Worm (Caenorhabditis elegans) whole organism, L3 larva: ENCODE measurements around the gene dct-1.
A peak's percentile ranks its signal among the peaks of the same experiment; 100 is the strongest.

Experiments used
- ZK546.5 ChIP-seq: sonication (generic microtip); optimal IDR thresholded peaks from 2 replicates; lab custom pipeline; 2017; ENCODE audit warnings: missing biosample characterization, missing genetic modification characterization
- aly-2 ChIP-seq: fragments of 150-350 bp; optimal IDR thresholded peaks from 2 replicates; lab custom pipeline; 2014; ENCODE audit warnings: missing biosample characterization, missing genetic modification characterization
- ama-1 ChIP-seq: fragments of 150-350 bp; optimal IDR thresholded peaks from 2 replicates; lab custom pipeline; 2018
- ceh-16 ChIP-seq: sonication (generic microtip); optimal IDR thresholded peaks from 2 replicates; lab custom pipeline; 2017; ENCODE audit warnings: missing biosample characterization, missing genetic modification characterization
- ceh-82 ChIP-seq: fragments of 150-350 bp; optimal IDR thresholded peaks from 2 replicates; lab custom pipeline; 2014; ENCODE audit warnings: missing biosample characterization, missing genetic modification characterization
- ceh-9 ChIP-seq: sonication (generic microtip); optimal IDR thresholded peaks from 2 replicates; lab custom pipeline; 2018; ENCODE audit warnings: missing biosample characterization, missing genetic modification characterization
- daf-12 ChIP-seq: fragments of 150-350 bp; optimal IDR thresholded peaks from 2 replicates; lab custom pipeline; 2014; ENCODE audit warnings: missing biosample characterization, missing genetic modification reagents, missing genetic modification characterization
- egl-27 ChIP-seq: sonication (generic microtip); optimal IDR thresholded peaks from 4 replicates; lab custom pipeline; 2017; ENCODE audit warnings: missing biosample characterization, missing genetic modification reagents, missing genetic modification characterization
- egl-5 ChIP-seq: fragments of 150-350 bp; optimal IDR thresholded peaks from 2 replicates; lab custom pipeline; 2017; ENCODE audit warnings: missing biosample characterization, missing genetic modification reagents, missing genetic modification characterization, inconsistent platforms
- elt-1 ChIP-seq: fragments of 150-350 bp; optimal IDR thresholded peaks from 2 replicates; lab custom pipeline; 2014; ENCODE audit warnings: missing biosample characterization, missing genetic modification characterization
- elt-2 ChIP-seq: sonication (generic microtip); optimal IDR thresholded peaks from 2 replicates; lab custom pipeline; 2016; ENCODE audit warnings: missing genetic modification reagents, mild to moderate bottlenecking, missing genetic modification characterization, missing compliant biosample characterization
- hmg-11 ChIP-seq: sonication (generic microtip); optimal IDR thresholded peaks from 2 replicates; lab custom pipeline; 2016; ENCODE audit warnings: missing genetic modification characterization, missing compliant biosample characterization
- jun-1 ChIP-seq: fragments of 150-350 bp; optimal IDR thresholded peaks from 2 replicates; lab custom pipeline; 2014; ENCODE audit warnings: missing biosample characterization, missing genetic modification reagents, missing genetic modification characterization
- lin-15B ChIP-seq: fragments of 150-350 bp; optimal IDR thresholded peaks from 2 replicates; lab custom pipeline; 2014; ENCODE audit warnings: missing biosample characterization, missing genetic modification characterization
- lin-39 ChIP-seq: fragments of 150-350 bp; optimal IDR thresholded peaks from 2 replicates; lab custom pipeline; 2018; ENCODE audit warnings: missing biosample characterization, missing genetic modification reagents, missing genetic modification characterization
- mdl-1 ChIP-seq: fragments of 150-350 bp; optimal IDR thresholded peaks from 2 replicates; lab custom pipeline; 2014; ENCODE audit warnings: missing biosample characterization, missing genetic modification characterization
- nhr-11 ChIP-seq: fragments of 150-350 bp; optimal IDR thresholded peaks from 2 replicates; lab custom pipeline; 2014; ENCODE audit warnings: missing biosample characterization, missing genetic modification characterization
- nhr-23 ChIP-seq: fragments of 150-350 bp; optimal IDR thresholded peaks from 2 replicates; lab custom pipeline; 2014; ENCODE audit warnings: missing biosample characterization, missing genetic modification reagents, missing genetic modification characterization
- nhr-237 ChIP-seq: fragments of 150-350 bp; optimal IDR thresholded peaks from 2 replicates; lab custom pipeline; 2014; ENCODE audit warnings: missing biosample characterization, missing genetic modification characterization
- nhr-28 ChIP-seq: fragments of 150-350 bp; optimal IDR thresholded peaks from 2 replicates; lab custom pipeline; 2014; ENCODE audit warnings: missing biosample characterization, missing genetic modification characterization
- nhr-43 ChIP-seq: sonication (generic microtip); optimal IDR thresholded peaks from 2 replicates; lab custom pipeline; 2016; ENCODE audit warnings: mild to moderate bottlenecking, missing genetic modification characterization, missing compliant biosample characterization; ENCODE audit not compliant: poor library complexity, severe bottlenecking
- nhr-67 ChIP-seq: fragments of 150-350 bp; optimal IDR thresholded peaks from 2 replicates; lab custom pipeline; 2014; ENCODE audit warnings: missing biosample characterization, missing genetic modification characterization
- nhr-76 ChIP-seq: fragments of 150-350 bp; sonication (generic microtip); optimal IDR thresholded peaks from 5 replicates; lab custom pipeline; 2014; ENCODE audit warnings: missing biosample characterization, missing genetic modification characterization
- pha-4 ChIP-seq: fragments of 150-350 bp; optimal IDR thresholded peaks from 2 replicates; lab custom pipeline; 2014; ENCODE audit warnings: missing biosample characterization, missing genetic modification reagents, missing genetic modification characterization
- pqm-1 ChIP-seq: fragments of 150-350 bp; optimal IDR thresholded peaks from 2 replicates; lab custom pipeline; 2017; ENCODE audit warnings: missing biosample characterization, missing genetic modification characterization, inconsistent platforms
- skn-1 ChIP-seq: fragments of 150-350 bp; optimal IDR thresholded peaks from 2 replicates; lab custom pipeline; 2014; ENCODE audit warnings: missing biosample characterization, missing genetic modification characterization
- snpc-4 ChIP-seq: fragments of 150-350 bp; optimal IDR thresholded peaks from 2 replicates; lab custom pipeline; 2014; ENCODE audit warnings: missing biosample characterization, missing genetic modification characterization
- unc-39 ChIP-seq: sonication (generic microtip); optimal IDR thresholded peaks from 4 replicates; lab custom pipeline; 2017; ENCODE audit warnings: missing biosample characterization, missing genetic modification characterization
- unc-62 ChIP-seq: fragments of 150-350 bp; sonication (generic microtip); optimal IDR thresholded peaks from 4 replicates; lab custom pipeline; 2014; ENCODE audit warnings: missing biosample characterization, missing genetic modification reagents, missing genetic modification characterization
- zag-1 ChIP-seq: fragments of 150-350 bp; optimal IDR thresholded peaks from 2 replicates; lab custom pipeline; 2014; ENCODE audit warnings: missing biosample characterization, missing genetic modification characterization
- ztf-4 ChIP-seq: fragments of 150-350 bp; optimal IDR thresholded peaks from 2 replicates; lab custom pipeline; 2014; ENCODE audit warnings: missing biosample characterization, missing genetic modification characterization

Gene dct-1

DNA sequence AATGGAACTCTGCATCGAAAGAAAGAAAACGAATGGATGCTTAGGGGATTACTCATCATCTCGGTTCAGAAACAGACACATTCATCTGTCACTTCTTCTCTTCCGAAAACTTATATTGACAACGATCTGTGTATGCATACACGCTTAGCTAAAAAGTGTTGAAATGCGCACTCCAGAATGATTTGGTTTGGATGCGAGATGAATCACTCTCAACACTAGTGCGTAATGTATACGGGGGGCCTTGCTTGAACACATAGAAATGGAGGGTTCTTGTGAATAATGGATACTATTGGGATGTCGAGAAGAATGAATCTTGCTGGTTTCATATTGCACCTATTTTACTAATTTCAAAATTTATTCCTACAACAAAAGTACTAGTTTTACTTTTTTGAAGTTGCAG is 9.9 kb downstream of the dct-1 start:
- no peak for TF ChIP-seq aly-2 (tag; lab: Kevin White, UChicago)
- TF ChIP-seq unc-62 (GFP tag; lab: Kevin White, UChicago) = peak; percentile 19

DNA sequence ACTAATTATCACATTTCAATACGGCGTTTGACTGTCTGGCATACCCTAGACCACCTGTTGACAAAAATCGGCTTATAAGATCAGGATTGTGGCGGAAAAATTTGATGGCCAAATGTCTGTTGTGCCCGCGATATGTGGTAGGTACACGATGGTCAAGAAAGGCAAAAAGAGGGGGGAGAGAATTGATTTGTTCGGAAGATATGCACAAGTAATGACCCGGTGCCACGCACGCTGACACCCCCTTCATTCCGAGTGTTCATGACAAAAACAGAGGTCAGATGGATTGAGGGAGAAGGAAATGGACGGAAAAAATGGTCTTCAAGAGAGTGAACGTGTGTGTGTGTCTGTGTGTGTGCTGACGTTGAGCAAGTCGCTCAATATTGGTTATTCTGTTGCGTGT is 11.3 kb downstream of the dct-1 start:
- TF ChIP-seq nhr-23 (tag; lab: Kevin White, UChicago) (peak; percentile 0), lin-39 (tag; lab: Kevin White, UChicago) (peak; percentile 53), egl-27 (tag; lab: Kevin White, UChicago) (no peak)

DNA sequence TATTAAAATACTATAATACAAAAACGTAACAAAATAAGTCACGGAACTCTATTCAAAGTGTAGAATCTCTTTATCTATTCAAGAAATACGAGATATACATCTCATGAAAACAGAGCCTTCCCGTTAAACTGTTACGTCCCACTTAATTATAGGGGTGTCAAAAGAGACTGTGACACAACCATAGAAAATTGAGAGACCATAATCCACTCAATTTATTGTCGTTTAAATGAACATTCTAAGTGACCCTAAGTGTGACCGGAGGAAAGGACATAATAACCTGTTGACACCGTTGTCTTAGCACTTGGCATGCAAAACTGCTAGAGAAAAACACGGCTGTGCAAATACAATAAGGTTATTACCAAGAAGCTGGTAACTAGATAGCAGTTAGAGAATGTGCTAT is 14.4 kb downstream of the dct-1 start:
- no peak for TF ChIP-seq ztf-4 (tag; lab: Kevin White, UChicago)
- no peak for TF ChIP-seq ceh-16 (tag; lab: Kevin White, UChicago)
- no peak for TF ChIP-seq elt-2 (tag; lab: Kevin White, UChicago)
- no peak for TF ChIP-seq ceh-82
- TF ChIP-seq unc-39 (tag; lab: Kevin White, UChicago) = no peak
- TF ChIP-seq pqm-1 (tag; lab: Kevin White, UChicago) = no peak
- TF ChIP-seq hmg-11 (tag; lab: Kevin White, UChicago) = no peak

DNA sequence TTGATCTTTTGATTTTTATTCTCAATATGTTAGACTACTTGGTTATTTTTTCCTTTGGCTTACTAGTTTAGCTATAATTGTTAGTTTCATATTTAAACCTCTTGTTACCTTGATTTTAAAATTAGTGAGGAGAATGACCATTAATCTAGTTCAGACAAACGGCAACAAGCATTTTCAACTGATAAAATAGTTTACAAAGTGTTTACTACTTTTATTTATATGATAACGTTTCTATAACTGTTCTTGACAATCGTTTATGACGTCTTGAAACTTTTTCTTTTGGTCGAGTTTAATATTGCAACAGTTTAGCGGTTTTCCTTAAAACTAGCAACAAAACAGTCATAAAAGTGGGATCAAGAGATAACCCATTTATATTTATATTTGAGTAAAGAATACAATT is 21.6 kb downstream of the dct-1 start:
- TF ChIP-seq jun-1 (tag; lab: Kevin White, UChicago) (no peak), nhr-11 (tag; lab: Kevin White, UChicago) (no peak), pha-4 (peak; percentile 24), skn-1 (tag; lab: Kevin White, UChicago) (no peak), nhr-28 (tag; lab: Kevin White, UChicago) (no peak), ama-1 (lab: Kevin White, UChicago) (no peak), pqm-1 (tag; lab: Kevin White, UChicago) (peak; percentile 65), elt-2 (tag; lab: Kevin White, UChicago) (peak; percentile 45)
- TF ChIP-seq, all 47 proteins: peak for 3

DNA sequence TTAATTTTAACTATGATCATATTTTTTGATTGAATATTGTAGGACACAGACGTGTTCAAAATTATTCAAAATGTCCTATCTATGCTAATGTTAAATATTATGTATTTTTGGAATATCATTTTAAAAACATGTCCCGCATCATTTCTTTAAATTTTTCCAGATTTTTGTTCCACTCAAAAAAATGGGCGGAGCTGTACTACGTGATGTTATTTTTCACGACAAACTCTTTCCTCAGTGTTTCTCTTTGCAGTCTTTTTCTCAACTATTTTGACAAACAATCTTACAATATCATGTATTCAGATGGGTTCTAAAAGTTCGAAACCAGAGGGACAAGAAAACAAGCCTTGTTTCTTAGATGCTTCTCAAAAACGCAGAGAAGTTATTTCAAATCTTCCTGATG is 22.2 kb downstream of the dct-1 start, which contains the start of gene F45E1.5:
Gene F45E1.5 (plus strand): TSS at position 301 of the 400 bp plus-strand sequence.
- TF ChIP-seq nhr-237 = no peak
- no peak for TF ChIP-seq elt-1 (tag; lab: Kevin White, UChicago)
- TF ChIP-seq nhr-67 = no peak
- TF ChIP-seq ztf-4 (tag; lab: Kevin White, UChicago) = no peak
- TF ChIP-seq lin-15B (tag; lab: Kevin White, UChicago) = no peak
- TF ChIP-seq lin-39 (tag; lab: Kevin White, UChicago) = no peak
- no peak for TF ChIP-seq ceh-9 (tag; lab: Kevin White, UChicago)
- no peak for TF ChIP-seq aly-2 (tag; lab: Kevin White, UChicago)
- no peak for TF ChIP-seq nhr-76 (tag; lab: Kevin White, UChicago)
- no peak for TF ChIP-seq egl-5 (tag; lab: Kevin White, UChicago)
- TF ChIP-seq nhr-28 (tag; lab: Kevin White, UChicago) = no peak
- TF ChIP-seq unc-62 (GFP tag; lab: Kevin White, UChicago) = no peak

DNA sequence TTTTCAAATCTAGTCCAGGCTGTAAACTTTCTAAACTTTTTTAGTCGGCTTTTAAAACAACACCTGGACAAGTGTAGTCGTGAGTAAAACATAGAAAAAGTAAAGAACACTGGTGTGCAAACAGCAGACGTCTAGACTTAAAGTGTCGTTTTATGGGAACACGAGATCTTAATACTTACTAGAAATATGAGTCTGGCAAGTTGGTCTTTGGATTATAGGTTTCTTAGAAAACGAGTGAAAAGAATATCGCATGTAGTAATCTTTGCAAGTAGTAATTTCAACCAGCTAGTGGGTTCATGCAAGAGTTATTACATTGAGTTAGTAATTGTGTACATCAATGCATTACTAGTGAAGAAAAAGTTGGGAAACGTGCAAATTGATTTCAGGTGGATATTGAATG is 23.3 kb downstream of the dct-1 start:
- TF ChIP-seq nhr-67 (no peak), mdl-1 (tag; lab: Kevin White, UChicago) (no peak), ama-1 (lab: Kevin White, UChicago) (no peak), aly-2 (tag; lab: Kevin White, UChicago) (no peak), ZK546.5 (tag; lab: Kevin White, UChicago) (no peak), snpc-4 (tag; lab: Kevin White, UChicago) (no peak), nhr-11 (tag; lab: Kevin White, UChicago) (no peak), zag-1 (tag; lab: Kevin White, UChicago) (no peak), nhr-43 (no peak), pqm-1 (tag; lab: Kevin White, UChicago) (no peak), ceh-9 (tag; lab: Kevin White, UChicago) (no peak), ceh-16 (tag; lab: Kevin White, UChicago) (no peak), hmg-11 (tag; lab: Kevin White, UChicago) (no peak), ceh-82 (no peak), daf-12 (tag; lab: Kevin White, UChicago) (no peak), ztf-4 (tag; lab: Kevin White, UChicago) (no peak)
